Worm (Caenorhabditis elegans): ENCODE measurements around the gene srd-66.
A peak's percentile ranks its signal among the peaks of the same experiment; 100 is the strongest.

The srd-66 gene

DNA sequence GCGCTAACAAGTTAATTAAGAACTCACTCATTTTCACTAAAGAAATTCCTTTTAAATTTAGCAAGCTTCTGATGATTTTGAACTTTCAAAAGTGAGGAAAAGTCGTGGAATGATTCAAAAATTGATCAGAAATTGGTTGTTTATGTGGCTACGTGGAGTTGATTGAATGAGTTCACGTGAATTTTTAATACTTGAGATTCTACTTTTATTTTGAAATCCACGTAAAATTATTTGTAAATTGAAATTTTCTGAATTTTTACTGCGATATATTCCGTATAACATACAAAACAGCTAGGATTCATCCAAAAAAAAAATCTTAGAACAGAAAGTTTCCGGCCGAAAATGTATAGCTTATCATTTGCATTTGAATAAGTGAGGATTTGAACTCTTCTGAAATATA, 12.6 kb downstream of the srd-66 start, which contains the start of gene moa-1:
Gene moa-1, minus strand, starts transcription at position 101 of the 400 bp plus-strand sequence.
- TF ChIP-seq rec-8 (tag; optimal IDR thresholded peaks at IDR 0.05) (no peak), T07F8.4 (tag; optimal IDR thresholded peaks at IDR 0.05) (no peak), aptf-2 (GFP tag; conservative IDR thresholded peaks at IDR 0.05) (no peak), egl-18 (GFP tag; IDR thresholded peaks at IDR 0.05) (no peak), T26A5.8 (tag; optimal IDR thresholded peaks at IDR 0.05) (no peak), F52B5.7 (tag; optimal IDR thresholded peaks at IDR 0.05) (no peak), mes-4 (tag; optimal IDR thresholded peaks at IDR 0.05) (no peak), cebp-2 (GFP tag; IDR thresholded peaks at IDR 0.05) (no peak), nfyb-1 (GFP tag; IDR thresholded peaks at IDR 0.05) (no peak), unc-62 (GFP tag; optimal IDR thresholded peaks at IDR 0.05) (no peak), attf-5 (GFP tag; optimal IDR thresholded peaks at IDR 0.05) (no peak), lir-1 (GFP tag; conservative IDR thresholded peaks at IDR 0.05) (no peak), B0336.3 (GFP tag; IDR thresholded peaks at IDR 0.05) (no peak)

DNA sequence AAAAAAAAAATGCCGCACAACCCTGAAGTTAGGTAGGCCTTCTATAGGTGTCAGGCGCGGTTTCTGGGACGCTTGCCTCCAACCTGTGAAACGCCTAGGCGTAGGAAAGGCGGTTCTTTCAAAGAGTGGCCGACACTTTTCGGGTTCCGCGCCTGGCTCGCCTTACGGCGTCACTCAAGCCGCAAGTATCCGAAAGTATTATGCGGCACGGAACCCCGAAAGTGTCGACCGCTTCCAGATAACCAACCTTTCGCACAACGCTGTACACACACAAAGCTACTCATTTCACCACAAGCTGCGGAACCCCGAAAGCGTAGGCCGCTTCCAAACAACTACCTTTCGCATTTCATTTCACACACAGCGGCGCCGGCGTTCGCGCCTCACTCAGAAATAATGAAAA, 19.3 kb downstream of the srd-66 start:
- TF ChIP-seq Y53G8AR.9 (GFP tag; conservative IDR thresholded peaks at IDR 0.05) (no peak), madf-10 (tag; optimal IDR thresholded peaks at IDR 0.05) (no peak), Y56A3A.18 (GFP tag; IDR thresholded peaks at IDR 0.05) (no peak), lir-1 (GFP tag; conservative IDR thresholded peaks at IDR 0.05) (no peak), lag-1 (GFP tag; IDR thresholded peaks at IDR 0.05) (no peak), hrde-1 (tag; optimal IDR thresholded peaks at IDR 0.05; ENCODE audit: borderline replicate concordance) (no peak), let-607 (tag; optimal IDR thresholded peaks at IDR 0.05) (no peak), mcd-1 (GFP tag; IDR thresholded peaks at IDR 0.05) (no peak), snpc-1.1 (tag; optimal IDR thresholded peaks at IDR 0.05; ENCODE audit: insufficient read depth) (peak; percentile 40), ama-1 (optimal IDR thresholded peaks at IDR 0.05) (no peak), ama-1 (GFP tag; optimal IDR thresholded peaks at IDR 0.05) (no peak), zfh-2 (GFP tag; conservative IDR thresholded peaks at IDR 0.05) (peak; percentile 53), F37B4.10 (GFP tag; IDR thresholded peaks at IDR 0.05) (peak; percentile 92; the same call in 1 of the 2 replicates), bed-2 (GFP tag; IDR thresholded peaks at IDR 0.05) (no peak), tbp1 (GFP tag; optimal IDR thresholded peaks at IDR 0.05) (no peak), ceh-100 (GFP tag; IDR thresholded peaks at IDR 0.05) (no peak), tbx-9 (tag; optimal IDR thresholded peaks at IDR 0.05; ENCODE audit: borderline replicate concordance) (no peak), C06A6.2 (GFP tag; conservative IDR thresholded peaks at IDR 0.05) (no peak)

DNA sequence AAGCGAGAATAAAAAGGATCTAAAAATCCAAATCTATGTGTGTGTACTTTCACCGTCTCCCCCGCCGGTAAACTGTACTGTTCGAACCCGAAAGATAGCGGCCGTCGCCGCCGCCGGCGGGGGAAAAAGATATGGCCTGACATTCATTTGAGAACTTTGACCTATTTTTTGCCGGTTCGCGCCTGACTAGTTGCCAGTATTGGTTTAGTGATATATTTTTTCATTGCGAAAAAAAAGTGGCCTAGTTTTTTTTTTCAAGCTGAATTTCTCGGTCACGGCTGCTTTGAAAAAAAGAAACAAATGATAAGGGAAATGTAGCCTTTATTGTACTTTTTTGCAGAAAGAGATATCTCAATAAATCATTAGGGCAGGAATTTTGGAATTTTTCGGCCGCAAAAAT, 19.9 kb downstream of the srd-66 start:
- TF ChIP-seq sea-2 (GFP tag; IDR thresholded peaks at IDR 0.05) (no peak), unc-62 (GFP tag; optimal IDR thresholded peaks at IDR 0.05) (no peak), mcd-1 (GFP tag; IDR thresholded peaks at IDR 0.05) (peak; percentile 23; the same call in 1 of the 2 replicates), lin-54 (GFP tag; optimal IDR thresholded peaks at IDR 0.05) (peak; percentile 18), ztf-6 (GFP tag; IDR thresholded peaks at IDR 0.05) (no peak), F33H1.4 (GFP tag; IDR thresholded peaks at IDR 0.05) (0 out of 2 replicates have a peak, but pooled peaks have one; percentile 7), nhr-80 (tag; optimal IDR thresholded peaks at IDR 0.05) (peak; percentile 78), fkh-3 (tag; optimal IDR thresholded peaks at IDR 0.05) (no peak), madf-6 (GFP tag; IDR thresholded peaks at IDR 0.05) (peak; percentile 69), dox-1 (GFP tag; IDR thresholded peaks at IDR 0.05) (peak; percentile 58; the same call in 1 of the 2 replicates), efl-1 (GFP tag; optimal IDR thresholded peaks at IDR 0.05) (peak; percentile 72), madf-3 (GFP tag; IDR thresholded peaks at IDR 0.05) (no peak), attf-5 (GFP tag; optimal IDR thresholded peaks at IDR 0.05) (peak; percentile 56), zim-3 (tag; optimal IDR thresholded peaks at IDR 0.05) (no peak), madf-8 (GFP tag; conservative IDR thresholded peaks at IDR 0.05) (0 out of 2 replicates have a peak, but pooled peaks have one; percentile 13), lin-40 (tag; optimal IDR thresholded peaks at IDR 0.05) (no peak)
